Worm (Caenorhabditis elegans): ENCODE data around the gene syx-18.

syx-18 gene

ce11 chrV:6691813-6692351 is 36.6 kb upstream of the syx-18 start, which contains the start of gene mtl-1 (continued):
- TF ChIP-seq R02D3.7 (tag; optimal IDR thresholded peaks at IDR 0.05) (no peak), nhr-28 (tag; optimal IDR thresholded peaks at IDR 0.05) (peak; percentile 78), mxl-3 (GFP tag; optimal IDR thresholded peaks at IDR 0.05) (peak; percentile 11), nhr-11 (tag; optimal IDR thresholded peaks at IDR 0.05) (no peak), dve-1 (tag; optimal IDR thresholded peaks at IDR 0.05; ENCODE audit: insufficient read depth) (peak; percentile 32)

ce11 chrV:6690075-6690474 is 34.8 kb upstream of the syx-18 start:
- TF ChIP-seq ztf-11 (tag; optimal IDR thresholded peaks at IDR 0.05) (no peak), arid-1 (GFP tag; conservative IDR thresholded peaks at IDR 0.05) (no peak), nhr-28 (tag; optimal IDR thresholded peaks at IDR 0.05) (peak; percentile 16), mdl-1 (tag; optimal IDR thresholded peaks at IDR 0.05) (peak in 1 of 2 experiments; percentile 1), nhr-48 (tag; optimal IDR thresholded peaks at IDR 0.05) (no peak), nhr-77 (tag; optimal IDR thresholded peaks at IDR 0.05) (no peak), unc-62 (GFP tag; optimal IDR thresholded peaks at IDR 0.05 in 1 of 2) (peak in 1 of 2 experiments; percentile 22), unc-62 (tag; optimal IDR thresholded peaks at IDR 0.05) (no peak), fos-1 (tag; optimal IDR thresholded peaks at IDR 0.05) (no peak), Y75B8A.6 (GFP tag; IDR thresholded peaks at IDR 0.05) (no peak), fkh-10 (GFP tag; optimal IDR thresholded peaks at IDR 0.05) (no peak), Y105C5A.15 (GFP tag; IDR thresholded peaks at IDR 0.05) (no peak), ceh-82 (tag; optimal IDR thresholded peaks at IDR 0.05) (no peak), madf-5 (GFP tag; IDR thresholded peaks at IDR 0.05) (no peak), nhr-76 (tag; optimal IDR thresholded peaks at IDR 0.05) (no peak), Y48G9A.11 (GFP tag; IDR thresholded peaks at IDR 0.05) (no peak), zip-11 (GFP tag; IDR thresholded peaks at IDR 0.05) (no peak), ama-1 (optimal IDR thresholded peaks at IDR 0.05) (no peak), lin-15B (tag; optimal IDR thresholded peaks at IDR 0.05) (no peak), dmd-8 (GFP tag; IDR thresholded peaks at IDR 0.05) (no peak), lin-1 (GFP tag; IDR thresholded peaks at IDR 0.05) (no peak), pqm-1 (tag; optimal IDR thresholded peaks at IDR 0.05) (no peak)

- TF ChIP-seq mes-2 (tag; optimal IDR thresholded peaks at IDR 0.05; ENCODE audit: poor library complexity, severe bottlenecking), result no peak
- TF ChIP-seq ces-1 (GFP tag; optimal IDR thresholded peaks at IDR 0.05), result no peak
- no peak for TF ChIP-seq hlh-11 (tag; optimal IDR thresholded peaks at IDR 0.05)
- no peak for TF ChIP-seq attf-4 (tag; optimal IDR thresholded peaks at IDR 0.05)
- no peak for TF ChIP-seq daf-12 (tag; optimal IDR thresholded peaks at IDR 0.05)
- no peak for TF ChIP-seq lin-29 (GFP tag; IDR thresholded peaks at IDR 0.05)
- TF ChIP-seq vab-7 (GFP tag; IDR thresholded peaks at IDR 0.05), result no peak
- TF ChIP-seq R02D3.7 (tag; optimal IDR thresholded peaks at IDR 0.05), result no peak
- TF ChIP-seq mep-1 (tag; optimal IDR thresholded peaks at IDR 0.05), result no peak
- TF ChIP-seq nhr-25 (tag; optimal IDR thresholded peaks at IDR 0.05; ENCODE audit: borderline replicate concordance, insufficient read depth), result no peak
- no peak for TF ChIP-seq egl-43 (GFP tag; IDR thresholded peaks at IDR 0.05)
- TF ChIP-seq nhr-102 (tag; optimal IDR thresholded peaks at IDR 0.05), result no peak
- TF ChIP-seq madf-5 (GFP tag; IDR thresholded peaks at IDR 0.05), result no peak
Observed at ce11 chrV:6688392-6688791, 33.1 kb upstream of the syx-18 start, which contains the start of gene K11G9.5. TSS of gene K11G9.5 (minus strand) at chrV:6688492.

ce11 chrV:6685963-6686362 is 30.7 kb upstream of the syx-18 start:
- TF ChIP-seq spr-1 (tag; optimal IDR thresholded peaks at IDR 0.05), result no peak
- no peak for TF ChIP-seq Y105C5A.15 (GFP tag; IDR thresholded peaks at IDR 0.05)
- TF ChIP-seq unc-62 (GFP tag; optimal IDR thresholded peaks at IDR 0.05 in 1 of 2), result peak in 1 of 2 experiments; percentile 92
- TF ChIP-seq unc-62 (tag; optimal IDR thresholded peaks at IDR 0.05), result no peak
- TF ChIP-seq ceh-28 (tag; optimal IDR thresholded peaks at IDR 0.05), result no peak
